Worm (Caenorhabditis elegans): ENCODE data around the gene Y41E3.7.

Y41E3.7 gene

ce11 chrIV:15013517-15014085, at the start of gene Y41E3.7:
TSS of gene Y41E3.7 (plus strand) at chrIV:15014035.
- TF ChIP-seq pbrm-1 (GFP tag; IDR thresholded peaks at IDR 0.05) (no peak), rcor-1 (GFP tag; IDR thresholded peaks at IDR 0.05) (no peak), cebp-2 (GFP tag; IDR thresholded peaks at IDR 0.05) (no peak), snpc-4 (GFP tag; optimal IDR thresholded peaks at IDR 0.05) (no peak), snpc-4 (tag; optimal IDR thresholded peaks at IDR 0.05) (peak in 2 of 4 experiments; percentile 42 to 81), lin-35 (GFP tag; optimal IDR thresholded peaks at IDR 0.05) (peak in 1 of 3 experiments; percentile 13), lin-54 (GFP tag; optimal IDR thresholded peaks at IDR 0.05) (no peak), K11D2.4 (GFP tag; IDR thresholded peaks at IDR 0.05) (no peak), atf-7 (tag; optimal IDR thresholded peaks at IDR 0.05) (no peak), snpc-3.4 (tag; optimal IDR thresholded peaks at IDR 0.05) (peak; percentile 9), ceh-58 (GFP tag; IDR thresholded peaks at IDR 0.05) (no peak), C17E4.6 (GFP tag; IDR thresholded peaks at IDR 0.05) (no peak), F23B12.7 (tag; optimal IDR thresholded peaks at IDR 0.05; ENCODE audit: insufficient read depth) (no peak), fkh-3 (tag; optimal IDR thresholded peaks at IDR 0.05) (no peak), madf-10 (tag; optimal IDR thresholded peaks at IDR 0.05) (no peak), ZK185.1 (tag; optimal IDR thresholded peaks at IDR 0.05; ENCODE audit: poor library complexity, severe bottlenecking) (no peak), ztf-18 (tag; optimal IDR thresholded peaks at IDR 0.05) (no peak), F57C9.4 (tag; optimal IDR thresholded peaks at IDR 0.05) (no peak), F55B11.4 (tag; optimal IDR thresholded peaks at IDR 0.05; ENCODE audit: borderline replicate concordance, insufficient read depth) (no peak), Y67H2A.10 (GFP tag; conservative IDR thresholded peaks at IDR 0.05) (no peak), tbp1 (GFP tag; optimal IDR thresholded peaks at IDR 0.05) (peak; percentile 12)

ce11 chrIV:14978204-14978603, 35.6 kb upstream of the Y41E3.7 start:
- no peak for TF ChIP-seq efl-1 (GFP tag; optimal IDR thresholded peaks at IDR 0.05)
- no peak for TF ChIP-seq lag-1 (GFP tag; IDR thresholded peaks at IDR 0.05)
- TF ChIP-seq C17E4.6 (GFP tag; IDR thresholded peaks at IDR 0.05), result no peak
- no peak for TF ChIP-seq dpff-1 (tag; optimal IDR thresholded peaks at IDR 0.05)
- TF ChIP-seq zfh-2 (GFP tag; conservative IDR thresholded peaks at IDR 0.05), result no peak
- TF ChIP-seq ceh-27 (GFP tag; optimal IDR thresholded peaks at IDR 0.05), result no peak

DNA sequence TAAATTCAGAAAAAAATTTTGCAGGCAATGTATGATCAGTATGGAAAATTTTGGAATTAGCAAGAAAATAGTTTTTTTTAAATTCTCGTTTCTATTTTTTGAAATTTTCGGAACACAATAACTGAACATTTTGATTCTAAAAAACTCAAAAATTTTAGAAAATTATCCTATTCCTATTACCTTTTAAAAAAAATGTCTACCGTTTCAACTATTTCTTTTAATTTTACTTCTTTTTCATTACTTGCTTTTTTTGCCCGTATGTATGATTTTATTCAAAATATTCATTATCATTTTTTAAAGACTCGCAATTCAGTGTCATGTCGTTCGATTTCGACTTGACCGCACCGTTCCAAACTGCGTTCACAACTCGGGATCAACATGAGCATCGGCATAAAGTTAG, 32.5 kb upstream of the Y41E3.7 start, which contains the start of gene atln-2:
Gene atln-2, plus strand, starts transcription at position 301 of the 400 bp plus-strand sequence.
- TF ChIP-seq snpc-4 (GFP tag; optimal IDR thresholded peaks at IDR 0.05), result no peak
- peak in 1 of 4 experiments; percentile 44 for TF ChIP-seq snpc-4 (tag; optimal IDR thresholded peaks at IDR 0.05)
- TF ChIP-seq cebp-1 (GFP tag; IDR thresholded peaks at IDR 0.05), result no peak
- TF ChIP-seq cebp-1 (tag; optimal IDR thresholded peaks at IDR 0.05), result no peak
- no peak for TF ChIP-seq nfya-1 (tag; optimal IDR thresholded peaks at IDR 0.05; ENCODE audit: borderline replicate concordance, insufficient read depth)
- TF ChIP-seq madf-6 (GFP tag; IDR thresholded peaks at IDR 0.05), result no peak
- no peak for TF ChIP-seq nhr-90 (tag; optimal IDR thresholded peaks at IDR 0.05)
- no peak for TF ChIP-seq F22D6.2 (tag; optimal IDR thresholded peaks at IDR 0.05)
- no peak for TF ChIP-seq snpc-1.3 (tag; optimal IDR thresholded peaks at IDR 0.05; ENCODE audit: insufficient read depth)
- TF ChIP-seq mxl-1 (tag; optimal IDR thresholded peaks at IDR 0.05), result no peak
- no peak for TF ChIP-seq athp-1 (tag; optimal IDR thresholded peaks at IDR 0.05)
- TF ChIP-seq attf-6 (GFP tag; IDR thresholded peaks at IDR 0.05), result 0 out of 2 replicates have a peak, but pooled peaks have one; percentile 6
- no peak for TF ChIP-seq Y67H2A.10 (GFP tag; conservative IDR thresholded peaks at IDR 0.05)
- no peak for TF ChIP-seq K12H6.12 (tag; optimal IDR thresholded peaks at IDR 0.05)

All from whole organism, young adult.